Fruit fly (Drosophila melanogaster): ENCODE measurements around the gene CG5958.

Gene CG5958

DNA sequence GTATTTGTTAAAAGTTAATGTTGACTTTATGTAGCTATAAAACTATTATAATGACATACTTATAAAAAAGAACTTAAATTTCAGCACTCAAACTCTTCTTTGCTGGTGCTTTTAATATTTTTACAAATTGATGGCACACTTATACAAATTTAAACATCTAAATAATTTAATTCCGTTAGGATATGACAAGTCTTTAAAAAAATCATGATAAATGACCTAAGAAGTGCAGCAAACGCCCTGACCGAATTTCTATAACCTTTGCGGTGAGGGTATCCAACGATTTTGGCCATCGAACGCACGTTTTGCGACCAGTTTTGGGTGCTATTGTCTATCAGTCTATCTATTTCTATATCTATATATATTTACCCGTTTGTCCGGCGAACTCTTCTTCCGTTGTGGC, 9.6 kb upstream of the CG5958 start (continued):
- no peak for TF ChIP-seq CG2875 (GFP tag; optimal IDR thresholded peaks at IDR 0.05)
- peak; percentile 84 for TF ChIP-seq Ets65A (GFP tag)
- no peak for TF ChIP-seq CG8281 (tag; optimal IDR thresholded peaks at IDR 0.05)
- TF ChIP-seq Dll (GFP tag; IDR thresholded peaks at IDR 0.05; ENCODE audit: partially characterized antibody), result no peak
- TF ChIP-seq fd96Cb (tag; optimal IDR thresholded peaks at IDR 0.05), result no peak
- TF ChIP-seq bigmax (GFP tag; optimal IDR thresholded peaks at IDR 0.05), result no peak
- TF ChIP-seq zf30C (GFP tag; optimal IDR thresholded peaks at IDR 0.05), result no peak
- no peak for TF ChIP-seq CG4424 (GFP tag; optimal IDR thresholded peaks at IDR 0.05)
- no peak; the same call in 1 of the 2 replicates for TF ChIP-seq sob (GFP tag; IDR thresholded peaks at IDR 0.05)
- TF ChIP-seq CG8290 (GFP tag; optimal IDR thresholded peaks at IDR 0.05), result no peak
- no peak for TF ChIP-seq CG8290 (tag; optimal IDR thresholded peaks at IDR 0.05)
- TF ChIP-seq ase (GFP tag; IDR thresholded peaks at IDR 0.05), result no peak; the same call in 2 of the 3 replicates
- TF ChIP-seq Sry-δ (GFP tag; optimal IDR thresholded peaks at IDR 0.05), result no peak
- TF ChIP-seq YL-1 (GFP tag; optimal IDR thresholded peaks at IDR 0.05), result no peak
- no peak for TF ChIP-seq CG6813 (GFP tag; optimal IDR thresholded peaks at IDR 0.05)
- no peak for TF ChIP-seq CG3995 (GFP tag; optimal IDR thresholded peaks at IDR 0.05)
- peak; percentile 35 for TF ChIP-seq tio (GFP tag; optimal IDR thresholded peaks at IDR 0.05)
- TF ChIP-seq CG9797 (GFP tag; optimal IDR thresholded peaks at IDR 0.05), result no peak
- no peak for TF ChIP-seq scrt (GFP tag; optimal IDR thresholded peaks at IDR 0.05)
- TF ChIP-seq CG6683 (GFP tag; optimal IDR thresholded peaks at IDR 0.05), result no peak
- no peak for TF ChIP-seq CG12104 (GFP tag; optimal IDR thresholded peaks at IDR 0.05)
- no peak for TF ChIP-seq Side (GFP tag; optimal IDR thresholded peaks at IDR 0.05)
- TF ChIP-seq gem (tag; optimal IDR thresholded peaks at IDR 0.05), result peak; percentile 68
- no peak for TF ChIP-seq inv (GFP tag; IDR thresholded peaks at IDR 0.05; ENCODE audit: partially characterized antibody)
- TF ChIP-seq CG32767 (GFP tag; IDR thresholded peaks at IDR 0.05), result no peak
- no peak for TF ChIP-seq Dref (GFP tag; IDR thresholded peaks at IDR 0.05)
- peak; percentile 34 for TF ChIP-seq vfl (GFP tag; optimal IDR thresholded peaks at IDR 0.05)
- no peak for TF ChIP-seq CG18476 (GFP tag; optimal IDR thresholded peaks at IDR 0.05)
- no peak for TF ChIP-seq CG17612 (GFP tag; IDR thresholded peaks at IDR 0.05)
- TF ChIP-seq peb (GFP tag; IDR thresholded peaks at IDR 0.05), result no peak
- no peak for TF ChIP-seq MTF-1 (GFP tag; optimal IDR thresholded peaks at IDR 0.05; ENCODE audit: borderline replicate concordance)
- TF ChIP-seq CG15696 (tag; optimal IDR thresholded peaks at IDR 0.05), result no peak
- no peak for TF ChIP-seq Dfd (GFP tag; optimal IDR thresholded peaks at IDR 0.05)
- no peak for TF ChIP-seq Hmx (GFP tag; optimal IDR thresholded peaks at IDR 0.05)
- TF ChIP-seq CG6654 (GFP tag; optimal IDR thresholded peaks at IDR 0.05), result no peak
- peak; percentile 67 for TF ChIP-seq CG14441 (GFP tag; IDR thresholded peaks at IDR 0.05)
- TF ChIP-seq nau (GFP tag; optimal IDR thresholded peaks at IDR 0.05), result no peak
- no peak for TF ChIP-seq CG6175 (GFP tag; IDR thresholded peaks at IDR 0.05)
- TF ChIP-seq stc (GFP tag; IDR thresholded peaks at IDR 0.05), result no peak
- TF ChIP-seq CG10366 (GFP tag; IDR thresholded peaks at IDR 0.05), result peak; percentile 25; the same call in 1 of the 2 replicates
- peak; percentile 8 for TF ChIP-seq sug (tag; optimal IDR thresholded peaks at IDR 0.05)
- peak in 1 of 2 experiments; percentile 12 for TF ChIP-seq Pdp1 (GFP tag; optimal IDR thresholded peaks at IDR 0.05)
- no peak for TF ChIP-seq CG8765 (GFP tag; IDR thresholded peaks at IDR 0.05)
- TF ChIP-seq CG12942 (GFP tag; optimal IDR thresholded peaks at IDR 0.05), result no peak
- TF ChIP-seq CG3847 (GFP tag; IDR thresholded peaks at IDR 0.05), result peak; percentile 42
- peak; percentile 28; the same call in 1 of the 2 replicates for TF ChIP-seq H2.0 (GFP tag; IDR thresholded peaks at IDR 0.05)
- no peak for TF ChIP-seq crc (GFP tag; optimal IDR thresholded peaks at IDR 0.05)
- TF ChIP-seq CTCF (GFP tag; optimal IDR thresholded peaks at IDR 0.05), result no peak
- no peak for TF ChIP-seq GATAe (GFP tag; conservative IDR thresholded peaks at IDR 0.05)
- TF ChIP-seq TFAM (GFP tag; optimal IDR thresholded peaks at IDR 0.05), result no peak
- TF ChIP-seq Kr (GFP tag; optimal IDR thresholded peaks at IDR 0.05), result no peak
- no peak for TF ChIP-seq pzg (GFP tag; optimal IDR thresholded peaks at IDR 0.05)
- no peak for TF ChIP-seq Lpt (GFP tag; optimal IDR thresholded peaks at IDR 0.05)
